Fruit fly (Drosophila melanogaster): ENCODE measurements around the gene prg.
A peak's percentile ranks its signal among the peaks of the same experiment; 100 is the strongest.

The prg gene

DNA sequence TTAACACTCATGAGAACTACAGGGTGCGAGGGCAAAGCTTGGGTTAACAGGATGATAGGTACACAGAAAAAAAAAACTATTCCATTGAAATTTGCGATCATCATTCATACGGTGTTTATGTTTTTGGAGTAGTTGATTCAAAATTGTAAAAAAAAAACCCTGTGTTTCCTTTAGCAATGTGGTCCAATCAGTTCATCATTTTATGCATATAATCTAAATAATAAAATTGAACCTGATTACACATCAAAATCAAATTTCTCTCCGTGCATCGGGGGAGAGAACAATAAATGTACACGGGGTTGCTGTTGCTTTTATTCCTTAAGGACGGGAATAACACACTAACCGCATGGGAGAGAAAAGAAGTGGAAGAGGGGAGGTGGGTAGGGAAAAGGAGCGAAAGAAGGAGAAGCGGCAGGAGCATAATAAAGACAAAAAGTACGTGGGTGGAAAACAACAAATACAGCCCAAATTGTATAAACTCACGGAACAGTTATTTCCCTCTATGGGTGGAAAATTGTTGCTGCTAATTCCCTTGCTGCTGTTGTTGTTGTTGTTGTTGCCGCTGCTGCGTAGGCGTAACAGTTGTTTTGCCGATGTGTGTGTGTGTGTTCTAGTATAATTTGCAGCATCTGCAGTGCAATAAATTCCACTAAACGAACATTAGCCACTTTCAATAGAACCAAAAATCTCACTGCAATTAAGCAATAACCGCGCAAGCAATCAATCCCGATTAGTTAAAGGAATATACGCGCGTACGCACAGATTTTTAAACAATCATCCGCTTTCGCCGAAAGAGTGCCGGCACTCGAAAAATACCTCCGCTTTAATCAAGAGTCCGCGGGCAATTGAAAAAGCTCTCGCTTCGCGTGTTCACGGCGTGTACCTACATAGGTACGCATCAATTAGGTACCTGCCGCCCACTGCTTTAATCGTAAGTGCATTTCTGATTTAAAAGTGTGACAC, 863 bp upstream of the prg start, which contains the start of gene Agpat2 (continued):
- no peak for TF ChIP-seq Hr83 (GFP tag; optimal IDR thresholded peaks at IDR 0.05; ENCODE audit: poor library complexity, severe bottlenecking)
- peak; percentile 1 for TF ChIP-seq CG9705 (GFP tag; optimal IDR thresholded peaks at IDR 0.05)
- peak; percentile 79 for TF ChIP-seq OdsH (GFP tag; optimal IDR thresholded peaks at IDR 0.05)
- TF ChIP-seq sv (GFP tag; optimal IDR thresholded peaks at IDR 0.05), result peak; percentile 71
- no peak for TF ChIP-seq Mio (GFP tag; optimal IDR thresholded peaks at IDR 0.05)
- no peak for TF ChIP-seq usp (GFP tag; optimal IDR thresholded peaks at IDR 0.05)

DNA sequence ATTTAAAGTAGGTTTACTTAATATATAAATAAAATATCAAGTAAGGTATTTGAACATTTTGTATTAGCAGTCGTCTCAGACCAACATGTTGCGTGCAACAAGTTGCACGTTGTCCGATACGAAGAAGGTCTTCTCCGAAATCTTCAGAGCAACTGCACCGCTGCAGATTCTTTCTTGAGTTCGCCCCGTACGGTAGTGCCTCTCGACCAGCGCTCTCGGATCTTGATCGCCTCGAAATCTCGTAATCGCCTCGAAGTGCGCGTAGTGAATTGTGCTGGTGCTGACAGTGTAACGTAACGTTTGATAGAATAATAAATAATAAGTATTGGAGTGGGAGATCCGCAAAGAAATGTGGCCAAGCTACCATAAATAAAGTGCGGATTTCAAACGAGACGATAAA, 2.4 kb downstream of the prg start, which contains the start of gene dachs:
Gene dachs (plus strand): TSS at position 175 of the 400 bp plus-strand sequence.
- no peak for TF ChIP-seq fru (GFP tag; optimal IDR thresholded peaks at IDR 0.05)
- no peak for TF ChIP-seq OdsH (GFP tag; optimal IDR thresholded peaks at IDR 0.05)
- no peak for TF ChIP-seq Hr78 (GFP tag; optimal IDR thresholded peaks at IDR 0.05)
- no peak for TF ChIP-seq CrebA (GFP tag; optimal IDR thresholded peaks at IDR 0.05; ENCODE audit: borderline replicate concordance)
- TF ChIP-seq sage (GFP tag; optimal IDR thresholded peaks at IDR 0.05), result no peak
- no peak for TF ChIP-seq N (GFP tag; optimal IDR thresholded peaks at IDR 0.05)
- TF ChIP-seq h (GFP tag; optimal IDR thresholded peaks at IDR 0.05), result no peak
- no peak for TF ChIP-seq jim (GFP tag; optimal IDR thresholded peaks at IDR 0.05)
- no peak for TF ChIP-seq Hr83 (GFP tag; optimal IDR thresholded peaks at IDR 0.05; ENCODE audit: poor library complexity, severe bottlenecking)
- TF ChIP-seq lola (GFP tag; optimal IDR thresholded peaks at IDR 0.05), result no peak
- TF ChIP-seq HLH106 (tag; optimal IDR thresholded peaks at IDR 0.05), result no peak
- no peak for TF ChIP-seq tai (GFP tag; optimal IDR thresholded peaks at IDR 0.05)

DNA sequence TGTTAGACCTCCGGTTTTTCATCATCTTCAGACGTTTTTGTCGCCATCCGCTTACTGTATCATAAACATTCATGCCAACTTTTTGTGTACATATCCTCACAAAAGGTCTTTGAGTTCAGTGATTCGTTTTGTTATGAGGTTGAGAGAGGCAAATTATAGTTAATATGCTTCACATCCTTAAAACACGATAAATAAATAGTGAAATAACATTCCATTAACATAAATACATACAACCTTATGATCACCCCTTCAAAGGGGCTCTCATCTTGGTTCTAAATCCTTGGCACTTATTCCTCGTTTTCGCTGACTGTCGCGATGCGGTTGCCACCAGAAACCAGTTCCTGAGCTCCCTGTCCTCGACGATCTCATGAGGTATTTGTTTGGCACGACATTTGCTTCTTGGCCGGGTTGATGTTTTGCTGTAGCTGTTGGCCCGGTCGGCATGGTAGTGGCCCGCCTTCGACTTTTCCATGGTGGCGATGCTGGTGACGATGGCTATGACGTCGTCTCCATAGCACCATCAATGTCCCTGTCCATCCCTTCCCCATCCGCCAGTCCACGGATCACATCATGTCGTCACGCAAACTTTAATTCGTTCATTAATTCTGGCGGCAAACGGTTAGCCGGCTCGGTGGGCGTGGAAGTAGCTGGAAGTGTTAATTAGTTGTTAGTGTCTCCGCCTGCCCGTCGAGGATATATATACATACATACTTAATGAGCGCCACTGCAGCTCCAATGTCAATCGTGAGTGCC, 4.8 kb downstream of the prg start:
- TF ChIP-seq Jra (GFP tag; optimal IDR thresholded peaks at IDR 0.05), result no peak
- no peak for TF ChIP-seq Abd-B (GFP tag; optimal IDR thresholded peaks at IDR 0.05)
- TF ChIP-seq Vsx2 (GFP tag; optimal IDR thresholded peaks at IDR 0.05; ENCODE audit: partially characterized antibody), result no peak
- TF ChIP-seq CG9705 (GFP tag; optimal IDR thresholded peaks at IDR 0.05), result no peak
- TF ChIP-seq Myc (optimal IDR thresholded peaks at IDR 0.05), result no peak
- TF ChIP-seq br (GFP tag; optimal IDR thresholded peaks at IDR 0.05), result no peak
- TF ChIP-seq GATAd (GFP tag; optimal IDR thresholded peaks at IDR 0.05), result no peak
- TF ChIP-seq ey (GFP tag; optimal IDR thresholded peaks at IDR 0.05), result peak; percentile 30
- TF ChIP-seq Dif (GFP tag; optimal IDR thresholded peaks at IDR 0.05; ENCODE audit: partially characterized antibody), result no peak
- TF ChIP-seq dsf (GFP tag; optimal IDR thresholded peaks at IDR 0.05; ENCODE audit: borderline replicate concordance), result no peak
- TF ChIP-seq sv (GFP tag; optimal IDR thresholded peaks at IDR 0.05), result no peak
- peak; percentile 35 for TF ChIP-seq woc (GFP tag; optimal IDR thresholded peaks at IDR 0.05)
- TF ChIP-seq Hnf4 (GFP tag; optimal IDR thresholded peaks at IDR 0.05), result no peak
- TF ChIP-seq psq (GFP tag; optimal IDR thresholded peaks at IDR 0.05), result peak; percentile 11
- TF ChIP-seq Hr78 (GFP tag; optimal IDR thresholded peaks at IDR 0.05), result no peak
- TF ChIP-seq OdsH (GFP tag; optimal IDR thresholded peaks at IDR 0.05), result peak; percentile 33
- peak; percentile 48 for TF ChIP-seq HLH106 (tag; optimal IDR thresholded peaks at IDR 0.05)
- no peak for TF ChIP-seq Hr83 (GFP tag; optimal IDR thresholded peaks at IDR 0.05; ENCODE audit: poor library complexity, severe bottlenecking)
- TF ChIP-seq Sp1 (GFP tag; optimal IDR thresholded peaks at IDR 0.05), result no peak
- no peak for TF ChIP-seq sage (GFP tag; optimal IDR thresholded peaks at IDR 0.05)
- TF ChIP-seq pan (optimal IDR thresholded peaks at IDR 0.05), result no peak
- TF ChIP-seq usp (GFP tag; optimal IDR thresholded peaks at IDR 0.05), result no peak
- peak; percentile 48 for TF ChIP-seq fru (GFP tag; optimal IDR thresholded peaks at IDR 0.05)
- TF ChIP-seq Mio (GFP tag; optimal IDR thresholded peaks at IDR 0.05), result no peak
- no peak for TF ChIP-seq CrebA (GFP tag; optimal IDR thresholded peaks at IDR 0.05; ENCODE audit: borderline replicate concordance)
- TF ChIP-seq jim (GFP tag; optimal IDR thresholded peaks at IDR 0.05), result no peak
- TF ChIP-seq lola (GFP tag; optimal IDR thresholded peaks at IDR 0.05), result no peak
- peak; percentile 11 for TF ChIP-seq rgr (GFP tag; optimal IDR thresholded peaks at IDR 0.05)
- peak in 1 of 2 experiments; percentile 52 for TF ChIP-seq foxo (GFP tag; optimal IDR thresholded peaks at IDR 0.05)
- TF ChIP-seq Dfd (GFP tag; optimal IDR thresholded peaks at IDR 0.05), result no peak
- no peak for TF ChIP-seq Rel (GFP tag; optimal IDR thresholded peaks at IDR 0.05)
- TF ChIP-seq Rel (tag; optimal IDR thresholded peaks at IDR 0.05), result no peak
- TF ChIP-seq CG32264 (GFP tag; optimal IDR thresholded peaks at IDR 0.05), result no peak
- peak; percentile 40 for TF ChIP-seq h (GFP tag; optimal IDR thresholded peaks at IDR 0.05)
- TF ChIP-seq dmrt93B (GFP tag; optimal IDR thresholded peaks at IDR 0.05), result no peak
- TF ChIP-seq dl (GFP tag; optimal IDR thresholded peaks at IDR 0.05; ENCODE audit: insufficient read depth in 1 of 2, partially characterized antibody in 2 of 2), result no peak
- TF ChIP-seq N (GFP tag; optimal IDR thresholded peaks at IDR 0.05), result no peak
- TF ChIP-seq brk (GFP tag; optimal IDR thresholded peaks at IDR 0.05), result no peak
- TF ChIP-seq tai (GFP tag; optimal IDR thresholded peaks at IDR 0.05), result no peak

Data from whole organism, wandering third instar larva.